Fruit fly (Drosophila melanogaster): Measurements from ENCODE around the gene Ndc80.

DNA sequence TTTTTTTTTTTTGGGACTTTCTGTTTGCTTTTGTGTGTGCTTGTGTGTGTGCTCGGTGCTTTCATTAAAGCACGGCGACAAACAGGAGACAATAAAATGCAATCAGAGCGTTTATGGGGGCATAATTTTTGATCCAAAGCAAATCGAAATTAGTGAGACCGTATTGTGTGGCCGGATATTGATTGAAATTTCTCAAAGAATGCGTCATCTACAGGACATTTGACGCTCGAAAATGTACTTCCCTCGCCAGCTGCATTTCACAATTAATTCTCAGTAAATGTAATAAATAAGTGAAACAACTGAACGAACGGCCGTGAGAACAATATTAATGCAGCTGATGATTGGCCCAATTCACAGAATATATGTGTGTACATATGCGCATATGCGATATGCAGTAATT is 17.6 kb upstream of the Ndc80 start:
- TF ChIP-seq CG6276 (GFP tag; optimal IDR thresholded peaks at IDR 0.05) (no peak), svp (GFP tag) (no peak)
